Worm (Caenorhabditis elegans) whole organism, late embryonic: ENCODE data around the gene C02E7.8.

Experiments used
- F13H6.1 ChIP-seq: sonication (generic microtip); optimal IDR thresholded peaks from 2 replicates; lab custom pipeline; 2016; ENCODE audit warnings: missing genetic modification characterization, missing compliant biosample characterization
- ama-1 ChIP-seq: fragments of 150-350 bp; optimal IDR thresholded peaks from 2 replicates; lab custom pipeline; 2014
- ceh-6 ChIP-seq: fragments of 200-800 bp; sonication (Bioruptor generic); optimal IDR thresholded peaks from 2 replicates; lab custom pipeline; 2018; ENCODE audit warnings: mild to moderate bottlenecking, missing genetic modification characterization, missing compliant biosample characterization
- che-1 ChIP-seq: sonication (generic microtip); optimal IDR thresholded peaks from 2 replicates; lab custom pipeline; 2016; ENCODE audit warnings: mild to moderate bottlenecking, missing genetic modification characterization, missing compliant biosample characterization
- fax-1 ChIP-seq: sonication (generic microtip); optimal IDR thresholded peaks from 2 replicates; lab custom pipeline; 2016; ENCODE audit warnings: missing genotype, missing genetic modification characterization, missing compliant biosample characterization
- fkh-10 ChIP-seq: fragments of 150-350 bp; optimal IDR thresholded peaks from 2 replicates; lab custom pipeline; 2014; ENCODE audit warnings: missing biosample characterization, missing genetic modification reagents, missing genetic modification characterization
- hlh-13 ChIP-seq: fragments of 200-800 bp; sonication (Bioruptor generic); optimal IDR thresholded peaks from 2 replicates; lab custom pipeline; 2018; ENCODE audit warnings: mild to moderate bottlenecking, missing genetic modification characterization, missing compliant biosample characterization
- hlh-15 ChIP-seq: sonication (generic microtip); optimal IDR thresholded peaks from 2 replicates; lab custom pipeline; 2016; ENCODE audit warnings: missing genetic modification characterization, missing compliant biosample characterization
- nfya-1 ChIP-seq: sonication (generic microtip); optimal IDR thresholded peaks from 2 replicates; lab custom pipeline; 2017; ENCODE audit warnings: missing genetic modification characterization, mild to moderate bottlenecking, missing compliant biosample characterization, antibody characterized with exemption, moderate library complexity
- pros-1 ChIP-seq: fragments of 150-350 bp; optimal IDR thresholded peaks from 2 replicates; lab custom pipeline; 2014; ENCODE audit warnings: missing biosample characterization, missing genetic modification reagents, missing genetic modification characterization
- syd-9 ChIP-seq: sonication (generic microtip); optimal IDR thresholded peaks from 2 replicates; lab custom pipeline; 2016; ENCODE audit warnings: mild to moderate bottlenecking, missing genetic modification characterization, moderate library complexity, missing compliant biosample characterization

- TF ChIP-seq ceh-6 (GFP tag; lab: Kevin White, UChicago) (no peak), fkh-10 (GFP tag; lab: Kevin White, UChicago) (no peak), pros-1 (tag; lab: Kevin White, UChicago) (no peak), nfya-1 (no peak), ama-1 (lab: Kevin White, UChicago) (no peak), hlh-13 (GFP tag; lab: Kevin White, UChicago) (no peak), syd-9 (tag; lab: Kevin White, UChicago) (no peak), F13H6.1 (no peak), hlh-15 (tag; lab: Kevin White, UChicago) (no peak), fax-1 (tag; lab: Kevin White, UChicago) (no peak), che-1 (tag; lab: Kevin White, UChicago) (no peak)
These were observed 29.8 kb downstream of the C02E7.8 start for ce11 chrV:4890781-4891180.
